Fruit fly (Drosophila melanogaster): Measurements from ENCODE around the gene Es2.

Es2 gene

DNA sequence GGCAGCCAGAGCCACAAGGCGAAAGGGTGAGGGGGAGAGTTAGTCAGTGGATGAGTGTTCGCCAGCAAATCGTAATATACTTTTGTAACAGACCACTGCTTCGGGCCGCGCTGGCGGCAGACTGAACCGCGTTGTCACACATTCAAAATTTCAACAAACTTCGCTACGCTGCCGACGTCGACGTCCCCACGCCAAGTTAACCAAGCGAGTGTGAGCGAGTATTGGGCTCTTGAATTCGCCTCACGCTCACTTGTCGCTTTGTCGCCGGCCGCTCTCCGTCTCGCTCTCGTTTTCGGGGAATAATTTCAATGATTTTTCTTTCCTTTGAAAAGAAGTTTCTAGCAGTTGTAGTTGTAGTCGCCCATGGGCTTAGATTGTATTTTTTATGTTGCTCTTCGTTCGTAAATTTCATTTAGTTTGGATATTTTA lies 49.7 kb upstream of the Es2 start, which contains the start of gene lawc (continued):
- TF ChIP-seq slou (GFP tag; optimal IDR thresholded peaks at IDR 0.05) (no peak), pita (GFP tag; optimal IDR thresholded peaks at IDR 0.05) (no peak), vfl (GFP tag; optimal IDR thresholded peaks at IDR 0.05) (no peak), eyg (GFP tag; optimal IDR thresholded peaks at IDR 0.05) (no peak), Xrp1 (GFP tag; IDR thresholded peaks at IDR 0.05) (peak; percentile 45), CG5953 (GFP tag; IDR thresholded peaks at IDR 0.05) (no peak), chm (GFP tag; IDR thresholded peaks at IDR 0.05) (peak; percentile 94), CoRest (tag; optimal IDR thresholded peaks at IDR 0.05) (no peak), fd96Cb (tag; optimal IDR thresholded peaks at IDR 0.05) (no peak), ro (GFP tag; IDR thresholded peaks at IDR 0.05) (no peak), E2f2 (GFP tag; IDR thresholded peaks at IDR 0.05) (peak; percentile 44; the same call in 1 of the 2 replicates), cad (GFP tag; optimal IDR thresholded peaks at IDR 0.05) (no peak), CG3995 (GFP tag; optimal IDR thresholded peaks at IDR 0.05) (no peak), gce (GFP tag; IDR thresholded peaks at IDR 0.05) (peak; percentile 25; the same call in 1 of the 3 replicates), ERR (GFP tag; optimal IDR thresholded peaks at IDR 0.05) (no peak), row (GFP tag; IDR thresholded peaks at IDR 0.05) (no peak; the same call in 2 of the 3 replicates), CG13894 (tag; optimal IDR thresholded peaks at IDR 0.05) (peak; percentile 59), CG7271 (tag; optimal IDR thresholded peaks at IDR 0.05) (no peak), CG34422 (GFP tag; IDR thresholded peaks at IDR 0.05) (peak; percentile 67; the same call in 1 of the 3 replicates), cato (GFP tag; optimal IDR thresholded peaks at IDR 0.05; ENCODE audit: borderline replicate concordance) (no peak), CG11093 (GFP tag; IDR thresholded peaks at IDR 0.05) (no peak), crol (GFP tag; IDR thresholded peaks at IDR 0.05) (peak; percentile 93), CG12104 (GFP tag; optimal IDR thresholded peaks at IDR 0.05) (no peak), Dad (GFP tag; optimal IDR thresholded peaks at IDR 0.05) (no peak), CG30020 (tag; optimal IDR thresholded peaks at IDR 0.05) (no peak), CG34224 (GFP tag; IDR thresholded peaks at IDR 0.05; ENCODE audit: partially characterized antibody) (peak; percentile 44), CG4707 (GFP tag; optimal IDR thresholded peaks at IDR 0.05) (no peak), MESR4 (GFP tag; optimal IDR thresholded peaks at IDR 0.05) (peak; percentile 46), CG8924 (tag; optimal IDR thresholded peaks at IDR 0.05) (peak; percentile 54), schlank (tag; optimal IDR thresholded peaks at IDR 0.05) (no peak), sens (GFP tag) (peak; percentile 53), CG14014 (GFP tag; IDR thresholded peaks at IDR 0.05) (peak; percentile 60; the same call in 1 of the 2 replicates), CG9817 (tag; optimal IDR thresholded peaks at IDR 0.05) (no peak), CG2120 (GFP tag; optimal IDR thresholded peaks at IDR 0.05) (peak; percentile 5), CG16779 (GFP tag; IDR thresholded peaks at IDR 0.05) (peak; percentile 64; the same call in 1 of the 2 replicates), shn (GFP tag; optimal IDR thresholded peaks at IDR 0.05) (no peak), CG18619 (GFP tag; optimal IDR thresholded peaks at IDR 0.05) (peak; percentile 33), CG12769 (tag; optimal IDR thresholded peaks at IDR 0.05) (peak; percentile 65), GATAe (GFP tag; conservative IDR thresholded peaks at IDR 0.05) (no peak), CG31388 (GFP tag; optimal IDR thresholded peaks at IDR 0.05) (no peak), CG8089 (GFP tag; optimal IDR thresholded peaks at IDR 0.05) (no peak), CG17186 (GFP tag; optimal IDR thresholded peaks at IDR 0.05) (no peak), CG2875 (GFP tag; optimal IDR thresholded peaks at IDR 0.05) (no peak), wek (GFP tag; optimal IDR thresholded peaks at IDR 0.05) (peak; percentile 52), disco-r (GFP tag; optimal IDR thresholded peaks at IDR 0.05) (no peak), CG9437 (GFP tag; optimal IDR thresholded peaks at IDR 0.05) (no peak), Usf (GFP tag; optimal IDR thresholded peaks at IDR 0.05) (no peak), CG17802 (tag; optimal IDR thresholded peaks at IDR 0.05) (no peak), Blimp-1 (GFP tag; optimal IDR thresholded peaks at IDR 0.05) (no peak), CG3163 (GFP tag; optimal IDR thresholded peaks at IDR 0.05) (no peak), D19A (tag; optimal IDR thresholded peaks at IDR 0.05) (no peak), Hr3 (GFP tag; optimal IDR thresholded peaks at IDR 0.05) (no peak)
